Worm (Caenorhabditis elegans): ENCODE data around the gene R09E12.9.
A peak's percentile ranks its signal among the peaks of the same experiment; 100 is the strongest.

The R09E12.9 gene

ce11 chrV:761882-762281 is 15.5 kb upstream of the R09E12.9 start, which contains the start of gene C05E4.12:
TSS of gene C05E4.12 (minus strand) at chrV:761982.
- no peak for TF ChIP-seq Y22D7AL.16 (tag; optimal IDR thresholded peaks at IDR 0.05)
- no peak for TF ChIP-seq K02D7.2 (tag; optimal IDR thresholded peaks at IDR 0.05)
- no peak for TF ChIP-seq lim-6 (tag; optimal IDR thresholded peaks at IDR 0.05)
- TF ChIP-seq ztf-16 (tag; optimal IDR thresholded peaks at IDR 0.05): no peak
- no peak for TF ChIP-seq F13H6.1 (tag; optimal IDR thresholded peaks at IDR 0.05)
- TF ChIP-seq C38D4.7 (GFP tag; optimal IDR thresholded peaks at IDR 0.05): no peak
- no peak for TF ChIP-seq elt-4 (tag; optimal IDR thresholded peaks at IDR 0.05)

- TF ChIP-seq hlh-30 (tag; optimal IDR thresholded peaks at IDR 0.05; ENCODE audit: insufficient read depth): no peak
- no peak for TF ChIP-seq ceh-30 (tag; optimal IDR thresholded peaks at IDR 0.05)
- TF ChIP-seq C38D4.7 (GFP tag; optimal IDR thresholded peaks at IDR 0.05): no peak
- no peak for TF ChIP-seq ceh-48 (tag; optimal IDR thresholded peaks at IDR 0.05)
- no peak for TF ChIP-seq hlh-15 (tag; optimal IDR thresholded peaks at IDR 0.05)
- no peak for TF ChIP-seq pha-4 (tag; optimal IDR thresholded peaks at IDR 0.05)
Measured at ce11 chrV:762340-762739, 15.1 kb upstream of the R09E12.9 start, which contains the start of gene srp-2. TSS of gene srp-2 (plus strand) at chrV:762640.

- TF ChIP-seq hlh-15 (tag; optimal IDR thresholded peaks at IDR 0.05): no peak
- TF ChIP-seq hlh-30 (tag; optimal IDR thresholded peaks at IDR 0.05; ENCODE audit: insufficient read depth): peak; percentile 22
- no peak for TF ChIP-seq T23F11.4 (GFP tag; optimal IDR thresholded peaks at IDR 0.05)
Measured at ce11 chrV:764732-765131, 12.7 kb upstream of the R09E12.9 start, which contains the start of gene str-238. TSS of gene str-238 (plus strand) at chrV:765032.

ce11 chrV:772210-772609 is 5.2 kb upstream of the R09E12.9 start:
- TF ChIP-seq ceh-22 (tag; optimal IDR thresholded peaks at IDR 0.05): no peak
- TF ChIP-seq C08G9.2 (tag; optimal IDR thresholded peaks at IDR 0.05): no peak
- no peak for TF ChIP-seq unc-3 (GFP tag; conservative IDR thresholded peaks at IDR 0.05)
- no peak for TF ChIP-seq unc-3 (tag; optimal IDR thresholded peaks at IDR 0.05)
- no peak for TF ChIP-seq elt-4 (tag; optimal IDR thresholded peaks at IDR 0.05)
- no peak for TF ChIP-seq unc-55 (GFP tag; optimal IDR thresholded peaks at IDR 0.05)
- no peak for TF ChIP-seq K09A11.1 (tag; optimal IDR thresholded peaks at IDR 0.05; ENCODE audit: insufficient read depth)
- no peak for TF ChIP-seq syd-9 (tag; optimal IDR thresholded peaks at IDR 0.05)
- no peak for TF ChIP-seq ztf-16 (tag; optimal IDR thresholded peaks at IDR 0.05)
- TF ChIP-seq C38D4.7 (GFP tag; optimal IDR thresholded peaks at IDR 0.05): no peak
- TF ChIP-seq ceh-45 (GFP tag; IDR thresholded peaks at IDR 0.05): no peak
- no peak for TF ChIP-seq sox-2 (GFP tag; IDR thresholded peaks at IDR 0.05)
- TF ChIP-seq Y22D7AL.16 (tag; optimal IDR thresholded peaks at IDR 0.05): no peak
- TF ChIP-seq pha-2 (tag; optimal IDR thresholded peaks at IDR 0.05): no peak
- no peak for TF ChIP-seq ets-4 (tag; optimal IDR thresholded peaks at IDR 0.05)
- no peak for TF ChIP-seq pat-9 (tag; optimal IDR thresholded peaks at IDR 0.05)
- TF ChIP-seq pag-3 (tag; optimal IDR thresholded peaks at IDR 0.05; ENCODE audit: borderline replicate concordance): no peak
- no peak for TF ChIP-seq pqm-1 (tag; optimal IDR thresholded peaks at IDR 0.05)
- no peak for TF ChIP-seq mec-3 (tag; optimal IDR thresholded peaks at IDR 0.05; ENCODE audit: borderline replicate concordance)
- TF ChIP-seq che-1 (tag; optimal IDR thresholded peaks at IDR 0.05): no peak

- TF ChIP-seq ceh-9 (tag; optimal IDR thresholded peaks at IDR 0.05) (no peak), sox-2 (GFP tag; IDR thresholded peaks at IDR 0.05) (no peak), unc-42 (tag; optimal IDR thresholded peaks at IDR 0.05) (peak; percentile 64), sox-4 (tag; optimal IDR thresholded peaks at IDR 0.05) (no peak), dve-1 (tag; optimal IDR thresholded peaks at IDR 0.05) (peak; percentile 36), ceh-48 (tag; optimal IDR thresholded peaks at IDR 0.05) (peak; percentile 10), pax-1 (tag; optimal IDR thresholded peaks at IDR 0.05) (peak; percentile 24), nfya-1 (tag; optimal IDR thresholded peaks at IDR 0.05) (peak; percentile 83), ceh-14 (tag; optimal IDR thresholded peaks at IDR 0.05) (no peak), ceh-31 (tag; optimal IDR thresholded peaks at IDR 0.05) (peak; percentile 61), elt-2 (tag; optimal IDR thresholded peaks at IDR 0.05) (peak; percentile 44), ceh-18 (tag; optimal IDR thresholded peaks at IDR 0.05) (peak; percentile 32), unc-55 (GFP tag; optimal IDR thresholded peaks at IDR 0.05) (peak; percentile 77)
Measured at ce11 chrV:773256-773655, 4.1 kb upstream of the R09E12.9 start, which contains the start of gene sti-1. TSS of gene sti-1 (plus strand) at chrV:773518.

Data from whole organism, late embryonic.